Worm (Caenorhabditis elegans) whole organism, mixed stage, embryonic: ENCODE measurements around the gene F22F7.2.

Experiments
- M03D4.4 ChIP-seq: sonication (generic microtip); optimal IDR thresholded peaks from 2 replicates; lab custom pipeline; 2017; ENCODE audit warnings: mild to moderate bottlenecking, missing genetic modification characterization, missing compliant biosample characterization
- bed-3 ChIP-seq: fragments of 200-800 bp; sonication (Bioruptor generic); optimal IDR thresholded peaks from 3 replicates; lab custom pipeline; 2018; ENCODE audit warnings: mild to moderate bottlenecking, missing genetic modification characterization, moderate library complexity, missing compliant biosample characterization
- ceh-83 ChIP-seq: fragments of 200-800 bp; sonication (Bioruptor generic); optimal IDR thresholded peaks from 2 replicates; lab custom pipeline; 2018; ENCODE audit warnings: mild to moderate bottlenecking, missing genetic modification characterization, missing compliant biosample characterization
- ces-1 ChIP-seq: fragments of 150-350 bp; optimal IDR thresholded peaks from 2 replicates; lab custom pipeline; 2014; ENCODE audit warnings: missing biosample characterization, missing genetic modification reagents, missing genetic modification characterization
- cnd-1 ChIP-seq: fragments of 200-800 bp; sonication (Bioruptor generic); optimal IDR thresholded peaks from 2 replicates; lab custom pipeline; 2018; ENCODE audit warnings: mild to moderate bottlenecking, missing genetic modification characterization, missing compliant biosample characterization
- drap-1 ChIP-seq: fragments of 200-800 bp; sonication (Bioruptor generic); optimal IDR thresholded peaks from 3 replicates; lab custom pipeline; 2018; ENCODE audit warnings: mild to moderate bottlenecking, missing genetic modification characterization, missing compliant biosample characterization
- elt-1 ChIP-seq: sonication (generic microtip); optimal IDR thresholded peaks from 2 replicates; lab custom pipeline; 2017; ENCODE audit warnings: missing genetic modification characterization, mild to moderate bottlenecking, missing compliant biosample characterization, antibody characterized with exemption, moderate library complexity, borderline replicate concordance; ENCODE audit not compliant: insufficient read depth
- elt-3 ChIP-seq: fragments of 150-350 bp; optimal IDR thresholded peaks from 2 replicates; lab custom pipeline; 2014; ENCODE audit warnings: missing biosample characterization, missing genetic modification characterization
- flh-1 ChIP-seq: fragments of 200-800 bp; sonication (Bioruptor generic); optimal IDR thresholded peaks from 2 replicates; lab custom pipeline; 2018; ENCODE audit warnings: mild to moderate bottlenecking, missing genetic modification characterization, moderate library complexity, missing compliant biosample characterization
- ham-2 ChIP-seq: fragments of 200-800 bp; sonication (Bioruptor generic); optimal IDR thresholded peaks from 2 replicates; lab custom pipeline; 2018; ENCODE audit warnings: mild to moderate bottlenecking, missing genetic modification characterization, missing compliant biosample characterization
- hlh-1 ChIP-seq: fragments of 150-350 bp; optimal IDR thresholded peaks from 2 replicates; lab custom pipeline; 2014; ENCODE audit warnings: missing biosample characterization, missing genetic modification reagents, missing genetic modification characterization
- lin-32 ChIP-seq: fragments of 200-800 bp; sonication (Bioruptor generic); optimal IDR thresholded peaks from 2 replicates; lab custom pipeline; 2018; ENCODE audit warnings: mild to moderate bottlenecking, missing genetic modification characterization, missing compliant biosample characterization
- lsy-2 ChIP-seq: fragments of 150-350 bp; optimal IDR thresholded peaks from 2 replicates; lab custom pipeline; 2014; ENCODE audit warnings: missing biosample characterization, missing genetic modification characterization
- mab-5 ChIP-seq: fragments of 150-350 bp; optimal IDR thresholded peaks from 2 replicates; lab custom pipeline; 2014; ENCODE audit warnings: missing biosample characterization, missing genetic modification characterization
- mep-1 ChIP-seq: fragments of 150-350 bp; optimal IDR thresholded peaks from 2 replicates; lab custom pipeline; 2017; ENCODE audit warnings: missing biosample characterization, missing genetic modification reagents, missing genetic modification characterization, inconsistent platforms
- mls-2 ChIP-seq: sonication (generic microtip); optimal IDR thresholded peaks from 2 replicates; lab custom pipeline; 2016; ENCODE audit warnings: mild to moderate bottlenecking, missing genetic modification characterization, moderate library complexity, missing compliant biosample characterization
- nhr-12 ChIP-seq: fragments of 150-350 bp; optimal IDR thresholded peaks from 2 replicates; lab custom pipeline; 2014; ENCODE audit warnings: missing biosample characterization, missing genetic modification characterization
- nhr-2 ChIP-seq: fragments of 150-350 bp; optimal IDR thresholded peaks from 2 replicates; lab custom pipeline; 2014; ENCODE audit warnings: missing biosample characterization, missing genetic modification characterization
- nhr-237 ChIP-seq: fragments of 150-350 bp; optimal IDR thresholded peaks from 2 replicates; lab custom pipeline; 2014; ENCODE audit warnings: missing biosample characterization, missing genetic modification characterization
- nhr-28 ChIP-seq: fragments of 150-350 bp; optimal IDR thresholded peaks from 2 replicates; lab custom pipeline; 2014; ENCODE audit warnings: missing biosample characterization, missing genetic modification characterization
- nhr-76 ChIP-seq: sonication (generic microtip); optimal IDR thresholded peaks from 2 replicates; lab custom pipeline; 2017; ENCODE audit warnings: missing biosample characterization, missing genetic modification characterization
- pha-4 ChIP-seq: fragments of 150-350 bp; optimal IDR thresholded peaks from 2 replicates; lab custom pipeline; 2018; ENCODE audit warnings: missing biosample characterization, missing genetic modification reagents, missing genetic modification characterization
- sem-2 ChIP-seq: fragments of 200-800 bp; sonication (Bioruptor generic); optimal IDR thresholded peaks from 2 replicates; lab custom pipeline; 2018; ENCODE audit warnings: mild to moderate bottlenecking, missing genetic modification characterization, missing compliant biosample characterization
- snpc-4 ChIP-seq: fragments of 150-350 bp; optimal IDR thresholded peaks from 2 replicates; lab custom pipeline; 2014; ENCODE audit warnings: missing biosample characterization, missing genetic modification characterization
- sptf-1 ChIP-seq: sonication (generic microtip); optimal IDR thresholded peaks from 2 replicates; lab custom pipeline; 2017; ENCODE audit warnings: mild to moderate bottlenecking, missing genetic modification characterization, moderate library complexity, missing compliant biosample characterization
- tbx-8 ChIP-seq: fragments of 200-800 bp; sonication (Bioruptor generic); optimal IDR thresholded peaks from 2 replicates; lab custom pipeline; 2018; ENCODE audit warnings: mild to moderate bottlenecking, missing genetic modification characterization, moderate library complexity, missing compliant biosample characterization
- unc-120 ChIP-seq: sonication (generic microtip); optimal IDR thresholded peaks from 2 replicates; lab custom pipeline; 2017; ENCODE audit warnings: missing genetic modification characterization, missing compliant biosample characterization; ENCODE audit not compliant: poor library complexity, severe bottlenecking
- unc-62 ChIP-seq: fragments of 150-350 bp; optimal IDR thresholded peaks from 2 replicates; lab custom pipeline; 2014; ENCODE audit warnings: missing biosample characterization, missing genetic modification reagents, missing genetic modification characterization
- zip-8 ChIP-seq: fragments of 150-350 bp; optimal IDR thresholded peaks from 2 replicates; lab custom pipeline; 2014; ENCODE audit warnings: missing biosample characterization, missing genetic modification characterization
- ztf-11 ChIP-seq: fragments of 150-350 bp; optimal IDR thresholded peaks from 2 replicates; lab custom pipeline; 2014; ENCODE audit warnings: missing biosample characterization, missing genetic modification characterization

F22F7.2 gene

ce11 chrV:2110368-2110767 lies 12.2 kb upstream of the F22F7.2 start, which contains the start of gene F22F7.3:
F22F7.3 (plus strand) TSS chrV:2110668.
- TF ChIP-seq ztf-11 (no peak), sem-2 (no peak), pha-4 (no peak), elt-3 (tag; lab: Kevin White, UChicago) (no peak), tbx-8 (no peak), lin-32 (GFP tag; lab: Kevin White, UChicago) (no peak), M03D4.4 (no peak), nhr-237 (no peak), unc-62 (GFP tag; lab: Kevin White, UChicago) (no peak), snpc-4 (no peak), elt-1 (tag; lab: Kevin White, UChicago) (no peak), nhr-2 (tag; lab: Kevin White, UChicago) (no peak), nhr-76 (tag; lab: Kevin White, UChicago) (no peak), mep-1 (tag; lab: Kevin White, UChicago) (no peak)

ce11 chrV:2118574-2118973 lies 4.0 kb upstream of the F22F7.2 start, which contains the start of gene bgnt-1.2:
bgnt-1.2 (minus strand) TSS chrV:2118674.
- TF ChIP-seq ceh-83 (no peak), unc-62 (GFP tag; lab: Kevin White, UChicago) (no peak), flh-1 (GFP tag; lab: Kevin White, UChicago) (no peak), ham-2 (GFP tag; lab: Kevin White, UChicago) (no peak), snpc-4 (no peak), nhr-237 (no peak), mls-2 (tag; lab: Kevin White, UChicago) (no peak), ces-1 (GFP tag; lab: Kevin White, UChicago) (no peak), lsy-2 (no peak), nhr-76 (tag; lab: Kevin White, UChicago) (no peak), pha-4 (no peak), unc-120 (tag; lab: Kevin White, UChicago) (no peak), elt-3 (tag; lab: Kevin White, UChicago) (no peak), ztf-11 (no peak), nhr-2 (tag; lab: Kevin White, UChicago) (no peak), cnd-1 (tag; lab: Kevin White, UChicago) (no peak), hlh-1 (tag; lab: Kevin White, UChicago) (no peak)

- no peak for TF ChIP-seq nhr-237
- TF ChIP-seq ztf-11: no peak
- TF ChIP-seq drap-1 (GFP tag; lab: Kevin White, UChicago): no peak
- TF ChIP-seq sptf-1 (tag; lab: Kevin White, UChicago): no peak
- TF ChIP-seq unc-62 (GFP tag; lab: Kevin White, UChicago): no peak
Observed at ce11 chrV:2119529-2119928, 3.1 kb upstream of the F22F7.2 start, which contains the start of gene F22F7.11. F22F7.11 (plus strand) TSS chrV:2119829.

DNA sequence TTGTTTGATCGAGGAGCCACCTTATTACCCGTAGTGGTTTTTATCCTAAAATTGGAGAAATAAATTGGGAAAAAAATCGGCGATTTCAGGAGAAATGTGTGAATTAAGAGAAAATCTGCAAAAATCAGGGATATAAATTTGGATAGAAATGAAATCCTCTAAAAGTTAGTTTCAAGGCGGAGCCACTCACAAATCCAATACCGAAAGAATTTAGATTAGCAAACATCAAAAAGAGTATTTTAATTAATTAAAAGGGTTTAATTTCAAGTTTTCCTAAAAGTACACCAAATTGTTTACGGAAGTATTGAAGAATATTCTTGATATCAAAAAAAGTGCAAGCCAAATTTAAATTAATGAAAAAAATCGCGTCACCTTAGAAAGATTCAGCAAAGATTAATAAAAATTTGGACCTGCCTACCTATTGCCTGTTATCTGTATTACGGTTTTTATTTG lies 646 bp upstream of the F22F7.2 start, which contains the start of gene F22F7.8:
F22F7.8 (minus strand) TSS at position 51 of the 453 bp plus-strand sequence.
- no peak for TF ChIP-seq lsy-2
- TF ChIP-seq nhr-12: no peak
- no peak for TF ChIP-seq drap-1 (GFP tag; lab: Kevin White, UChicago)

DNA sequence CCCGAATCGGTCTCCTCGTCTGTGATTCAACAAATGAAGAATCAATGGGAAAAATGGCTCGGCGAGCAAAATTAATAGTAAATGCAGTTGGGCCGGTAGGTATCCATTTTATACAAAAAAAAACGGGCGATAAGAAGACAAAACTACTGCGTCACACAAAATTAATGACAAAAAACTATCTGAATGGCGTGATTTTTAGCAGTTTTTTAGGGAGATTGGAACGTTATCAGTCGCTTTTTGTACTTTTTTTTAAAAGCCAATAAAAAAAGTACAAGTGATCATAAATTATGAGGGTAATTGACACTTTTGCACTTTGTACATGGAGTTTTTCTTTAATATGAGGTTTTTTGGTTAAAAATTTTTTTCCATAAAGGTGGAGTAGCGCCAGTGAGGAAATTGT lies 582 bp downstream of the F22F7.2 start:
- no peak for TF ChIP-seq hlh-1 (tag; lab: Kevin White, UChicago)
- TF ChIP-seq tbx-8: no peak
- no peak for TF ChIP-seq nhr-28 (tag; lab: Kevin White, UChicago)
- TF ChIP-seq ceh-83: no peak
- no peak for TF ChIP-seq mls-2 (tag; lab: Kevin White, UChicago)
- TF ChIP-seq unc-120 (tag; lab: Kevin White, UChicago): no peak
- TF ChIP-seq, all 35 proteins: peak for 0

DNA sequence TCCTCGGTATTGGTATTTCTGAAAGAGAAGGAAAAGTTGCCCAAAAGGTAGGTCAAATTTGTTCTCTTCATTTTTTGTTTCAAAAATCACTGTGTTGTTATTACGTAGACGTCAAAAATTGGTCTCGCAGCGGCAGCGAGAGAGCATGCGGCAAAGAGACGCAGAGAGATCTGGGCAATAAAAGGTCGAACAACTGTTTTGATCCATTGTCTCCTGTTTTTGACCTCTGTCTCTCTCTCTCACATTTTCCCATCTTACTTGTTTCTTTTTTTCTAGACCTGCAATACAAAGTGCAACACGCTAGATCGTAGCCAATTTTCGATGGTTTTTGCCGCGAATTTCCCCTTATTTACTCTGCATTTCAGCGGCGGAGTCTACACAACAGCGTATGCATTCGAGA lies 4.0 kb downstream of the F22F7.2 start:
- peak; percentile 79 for TF ChIP-seq hlh-1 (tag; lab: Kevin White, UChicago)
- no peak for TF ChIP-seq lsy-2
- TF ChIP-seq nhr-76 (tag; lab: Kevin White, UChicago): no peak
- no peak for TF ChIP-seq zip-8 (tag; lab: Kevin White, UChicago)
- TF ChIP-seq nhr-237: no peak
- TF ChIP-seq mls-2 (tag; lab: Kevin White, UChicago): no peak
- TF ChIP-seq unc-120 (tag; lab: Kevin White, UChicago): peak; percentile 4
- no peak for TF ChIP-seq mab-5 (tag; lab: Kevin White, UChicago)
- TF ChIP-seq bed-3: no peak
- TF ChIP-seq ztf-11: no peak
- TF ChIP-seq sem-2: no peak
- peak; percentile 62 for TF ChIP-seq nhr-2 (tag; lab: Kevin White, UChicago)
